Fruit fly (Drosophila melanogaster): ENCODE results near the gene Tmem214.

DNA sequence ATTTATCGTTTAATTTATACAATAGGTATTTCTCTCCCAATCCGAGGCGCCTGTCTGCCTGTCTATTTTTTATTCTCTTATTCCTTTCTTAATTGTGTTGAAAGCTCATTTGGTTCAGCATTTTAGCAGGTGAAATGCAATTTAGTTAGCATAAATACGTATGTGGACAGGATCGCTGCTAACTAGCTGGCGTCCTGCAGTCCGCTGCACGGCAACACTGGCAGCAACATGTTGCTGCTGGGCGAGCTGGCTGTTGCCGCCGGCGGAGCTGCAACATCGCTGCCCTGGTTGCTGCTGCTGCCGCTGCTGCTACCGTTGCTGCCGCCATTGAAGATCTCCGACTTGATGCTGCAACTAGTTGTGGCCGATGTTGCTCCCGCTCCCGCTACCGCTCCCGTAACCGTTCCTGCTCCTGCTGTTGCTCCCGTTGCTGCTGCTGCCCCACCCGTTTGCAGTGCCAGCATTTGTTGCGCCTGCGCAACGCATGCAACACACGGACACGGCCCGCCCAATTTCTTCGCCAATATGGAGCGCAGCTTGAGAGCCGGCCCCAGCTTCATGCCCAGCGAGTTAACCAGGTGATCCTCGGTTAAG lies 44.0 kb upstream of the Tmem214 start:
- no peak for TF ChIP-seq psq (optimal IDR thresholded peaks at IDR 0.05)
- no peak for TF ChIP-seq pan (optimal IDR thresholded peaks at IDR 0.05)
- TF ChIP-seq usp (GFP tag; optimal IDR thresholded peaks at IDR 0.05): no peak
- no peak for TF ChIP-seq EcR (GFP tag; optimal IDR thresholded peaks at IDR 0.05)
